Fruit fly (Drosophila melanogaster): Measurements from ENCODE around the gene CG2924.

The CG2924 gene

dm6 chrX:2270557-2270930 is at the start of gene CG2924 (continued):
- no peak for TF ChIP-seq NK7.1 (GFP tag; optimal IDR thresholded peaks at IDR 0.05)
- peak; percentile 8 for TF ChIP-seq CG15269 (tag; optimal IDR thresholded peaks at IDR 0.05)
- TF ChIP-seq sc (optimal IDR thresholded peaks at IDR 0.05), result no peak
- no peak for TF ChIP-seq sc (GFP tag; optimal IDR thresholded peaks at IDR 0.05)
- TF ChIP-seq Hsf (GFP tag; optimal IDR thresholded peaks at IDR 0.05), result peak; percentile 44
- no peak for TF ChIP-seq kah (GFP tag; optimal IDR thresholded peaks at IDR 0.05)
- no peak for TF ChIP-seq CG5180 (GFP tag; optimal IDR thresholded peaks at IDR 0.05)
- peak; percentile 57; the same call in 2 of the 3 replicates for TF ChIP-seq ci (GFP tag; IDR thresholded peaks at IDR 0.05)
- no peak for TF ChIP-seq CG12104 (GFP tag; optimal IDR thresholded peaks at IDR 0.05)
- TF ChIP-seq Dp (GFP tag; optimal IDR thresholded peaks at IDR 0.05), result peak; percentile 93
- TF ChIP-seq CG2120 (GFP tag; optimal IDR thresholded peaks at IDR 0.05), result peak; percentile 84
- TF ChIP-seq CG16813 (GFP tag; IDR thresholded peaks at IDR 0.05; ENCODE audit: partially characterized antibody), result peak; percentile 100
- TF ChIP-seq lmd (GFP tag; IDR thresholded peaks at IDR 0.05), result peak; percentile 53; the same call in 1 of the 2 replicates
- TF ChIP-seq MBD-R2 (GFP tag; IDR thresholded peaks at IDR 0.05), result peak; percentile 70
- no peak for TF ChIP-seq B-H1 (GFP tag; IDR thresholded peaks at IDR 0.05)
- TF ChIP-seq Xrp1 (GFP tag; IDR thresholded peaks at IDR 0.05), result 0 out of 2 replicates have a peak, but pooled peaks have one; percentile 11
- TF ChIP-seq HLH4C (GFP tag; IDR thresholded peaks at IDR 0.05; ENCODE audit: partially characterized antibody), result peak; percentile 99
- TF ChIP-seq D (optimal IDR thresholded peaks at IDR 0.05), result no peak
- no peak for TF ChIP-seq D (GFP tag; optimal IDR thresholded peaks at IDR 0.05)
- peak; percentile 12 for TF ChIP-seq CG4424 (GFP tag; optimal IDR thresholded peaks at IDR 0.05)
- TF ChIP-seq Sox100B (GFP tag; optimal IDR thresholded peaks at IDR 0.05), result no peak
- no peak for TF ChIP-seq Hmx (GFP tag; optimal IDR thresholded peaks at IDR 0.05)
- TF ChIP-seq CG17568 (GFP tag; optimal IDR thresholded peaks at IDR 0.05), result no peak
- peak; percentile 6 for TF ChIP-seq Atf-2 (GFP tag; optimal IDR thresholded peaks at IDR 0.05)
- no peak for TF ChIP-seq CG8089 (GFP tag; optimal IDR thresholded peaks at IDR 0.05)
- peak; percentile 80 for TF ChIP-seq Xbp1 (GFP tag; optimal IDR thresholded peaks at IDR 0.05)
- peak; percentile 18 for TF ChIP-seq az2 (GFP tag; optimal IDR thresholded peaks at IDR 0.05)
- TF ChIP-seq CG4707 (GFP tag; optimal IDR thresholded peaks at IDR 0.05), result no peak
- TF ChIP-seq cato (GFP tag; optimal IDR thresholded peaks at IDR 0.05; ENCODE audit: borderline replicate concordance), result no peak
- no peak for TF ChIP-seq CG4820 (GFP tag; optimal IDR thresholded peaks at IDR 0.05)
- TF ChIP-seq CG43689 (GFP tag; IDR thresholded peaks at IDR 0.05), result no peak
- TF ChIP-seq CG32532 (GFP tag; IDR thresholded peaks at IDR 0.05), result peak; percentile 72
- no peak; the same call in 2 of the 3 replicates for TF ChIP-seq H15 (GFP tag; IDR thresholded peaks at IDR 0.05)
- peak; percentile 100 for TF ChIP-seq CG6791 (GFP tag; IDR thresholded peaks at IDR 0.05; ENCODE audit: partially characterized antibody)
- TF ChIP-seq bcd (GFP tag; optimal IDR thresholded peaks at IDR 0.05), result peak; percentile 43
- no peak for TF ChIP-seq CG12219 (GFP tag; optimal IDR thresholded peaks at IDR 0.05)
- TF ChIP-seq hbn (GFP tag; IDR thresholded peaks at IDR 0.05; ENCODE audit: partially characterized antibody), result peak; percentile 100
- no peak for TF ChIP-seq tio (GFP tag; optimal IDR thresholded peaks at IDR 0.05)
- no peak for TF ChIP-seq jing (GFP tag; optimal IDR thresholded peaks at IDR 0.05)
- TF ChIP-seq CG11456 (GFP tag; IDR thresholded peaks at IDR 0.05), result peak; percentile 89
- peak; percentile 69 for TF ChIP-seq B-H2 (GFP tag; optimal IDR thresholded peaks at IDR 0.05)
- TF ChIP-seq CG17612 (GFP tag; IDR thresholded peaks at IDR 0.05), result peak; percentile 38; the same call in 1 of the 2 replicates
- peak; percentile 50; the same call in 1 of the 2 replicates for TF ChIP-seq CG1024 (GFP tag; IDR thresholded peaks at IDR 0.05)
- TF ChIP-seq Side (GFP tag; optimal IDR thresholded peaks at IDR 0.05), result peak; percentile 68
- no peak for TF ChIP-seq CG10462 (GFP tag; optimal IDR thresholded peaks at IDR 0.05)
- TF ChIP-seq kay (GFP tag; optimal IDR thresholded peaks at IDR 0.05), result peak; percentile 68
- no peak for TF ChIP-seq Drgx (GFP tag; IDR thresholded peaks at IDR 0.05)
- peak; percentile 73 for TF ChIP-seq Sin3A (optimal IDR thresholded peaks at IDR 0.05)
- peak; percentile 89 for TF ChIP-seq slbo (GFP tag; IDR thresholded peaks at IDR 0.05)
- TF ChIP-seq CG14667 (GFP tag; IDR thresholded peaks at IDR 0.05), result no peak
- TF ChIP-seq rib (GFP tag; IDR thresholded peaks at IDR 0.05), result peak; percentile 84
- peak; percentile 89; the same call in 2 of the 4 replicates for TF ChIP-seq Gug (GFP tag; IDR thresholded peaks at IDR 0.05)
- peak; percentile 59 for TF ChIP-seq dm (GFP tag; optimal IDR thresholded peaks at IDR 0.05)

Data from whole organism, embryonic.